Comparison of ENCODE assay signal across 1 fruit fly cellular context in the genomic region with DNA sequence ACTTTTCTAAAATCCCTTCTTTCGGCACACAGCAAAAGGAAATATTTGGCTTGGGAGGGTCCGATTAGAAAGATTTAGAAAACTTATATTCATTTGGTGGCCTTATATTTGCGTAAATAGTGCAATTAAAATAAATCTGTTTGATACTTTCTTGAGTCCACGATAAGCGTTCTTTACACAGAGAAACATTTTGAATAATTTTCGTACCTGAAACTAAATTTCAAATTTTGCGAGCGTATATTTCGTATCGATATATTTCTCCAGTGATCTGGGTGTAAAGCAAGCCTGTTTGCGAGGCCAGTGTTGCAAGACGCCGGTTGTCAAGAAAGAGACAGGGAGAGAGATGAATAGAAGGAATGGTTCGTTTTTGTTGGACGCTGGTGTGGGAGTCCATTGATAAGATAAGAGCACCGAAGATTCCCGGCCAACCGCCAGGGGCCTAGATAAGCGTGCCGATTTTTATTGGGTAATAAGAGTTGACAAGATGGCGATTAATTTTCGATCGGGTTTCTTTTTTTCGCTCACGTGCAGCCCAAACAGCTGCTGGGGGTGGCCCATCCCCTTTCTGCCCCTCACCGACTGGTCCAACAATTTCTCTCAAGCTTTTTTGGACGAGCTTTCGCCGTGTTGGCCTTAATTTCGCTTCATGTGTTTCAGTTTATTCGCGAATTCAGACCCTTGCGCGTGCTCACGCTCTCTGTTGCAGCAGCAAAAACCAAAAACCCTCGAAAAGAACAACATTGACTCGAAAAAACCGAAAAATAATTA.
TF ChIP-seq lines count a peak whose summit lies in the region.

A gene (plus strand): TSS at position 344 of the 768 bp plus-strand sequence.

TF ChIP-seq in whole organism, embryonic, 481 proteins besides CTCF, POLR2A, EP300 and RAD21 (continued from another document):
- TF ChIP-seq ewg (GFP tag; optimal IDR thresholded peaks at IDR 0.05; lab: Kevin White, UChicago), result peak; percentile 13
- TF ChIP-seq hb (GFP tag; IDR thresholded peaks at IDR 0.05; lab: Robert Waterston, UW; ENCODE audit: partially characterized antibody), result peak; percentile 63; the same call in 1 of the 3 replicates
- TF ChIP-seq D (optimal IDR thresholded peaks at IDR 0.05; lab: Kevin White, UChicago), result no peak
- TF ChIP-seq D (GFP tag; optimal IDR thresholded peaks at IDR 0.05; lab: Kevin White, UChicago), result no peak
- peak; percentile 90 for TF ChIP-seq Med (GFP tag; lab: Kevin White, UChicago)
- no peak for TF ChIP-seq CG15601 (tag; optimal IDR thresholded peaks at IDR 0.05; lab: Kevin White, UChicago)
- TF ChIP-seq NfI (GFP tag; optimal IDR thresholded peaks at IDR 0.05; lab: Kevin White, UChicago), result peak; percentile 58
- TF ChIP-seq CG34224 (GFP tag; IDR thresholded peaks at IDR 0.05; lab: Robert Waterston, UW; ENCODE audit: partially characterized antibody), result peak; percentile 62; the same call in 2 of the 3 replicates
- TF ChIP-seq CG3163 (GFP tag; optimal IDR thresholded peaks at IDR 0.05; lab: Kevin White, UChicago), result peak; percentile 4
- TF ChIP-seq CG8388 (GFP tag; optimal IDR thresholded peaks at IDR 0.05; lab: Kevin White, UChicago), result no peak
- peak; percentile 18 for TF ChIP-seq chn (GFP tag; optimal IDR thresholded peaks at IDR 0.05; lab: Kevin White, UChicago)
- peak; percentile 85 for TF ChIP-seq Sry-δ (GFP tag; optimal IDR thresholded peaks at IDR 0.05; lab: Kevin White, UChicago)
- no peak for TF ChIP-seq Hr78 (GFP tag; optimal IDR thresholded peaks at IDR 0.05; lab: Kevin White, UChicago)
- TF ChIP-seq CG9932 (GFP tag; IDR thresholded peaks at IDR 0.05; lab: Robert Waterston, UW), result peak; percentile 67
- TF ChIP-seq Hr3 (GFP tag; optimal IDR thresholded peaks at IDR 0.05; lab: Kevin White, UChicago), result peak; percentile 11
- no peak for TF ChIP-seq ssp (GFP tag; IDR thresholded peaks at IDR 0.05; lab: Robert Waterston, UW)
- TF ChIP-seq Drgx (GFP tag; IDR thresholded peaks at IDR 0.05; lab: Robert Waterston, UW), result no peak
- no peak for TF ChIP-seq da (GFP tag; optimal IDR thresholded peaks at IDR 0.05; lab: Kevin White, UChicago)
- no peak for TF ChIP-seq Bdp1 (GFP tag; optimal IDR thresholded peaks at IDR 0.05; lab: Kevin White, UChicago)
- peak; percentile 0 for TF ChIP-seq CG10209 (GFP tag; optimal IDR thresholded peaks at IDR 0.05; lab: Kevin White, UChicago)
- no peak for TF ChIP-seq ap (GFP tag; IDR thresholded peaks at IDR 0.05; lab: Robert Waterston, UW)
- TF ChIP-seq luna (GFP tag; optimal IDR thresholded peaks at IDR 0.05; lab: Kevin White, UChicago), result no peak
- TF ChIP-seq Max (GFP tag; optimal IDR thresholded peaks at IDR 0.05; lab: Kevin White, UChicago), result peak; percentile 2
- TF ChIP-seq CG12104 (GFP tag; optimal IDR thresholded peaks at IDR 0.05; lab: Kevin White, UChicago), result peak; percentile 5
- no peak for TF ChIP-seq CG7839 (tag; optimal IDR thresholded peaks at IDR 0.05; lab: Kevin White, UChicago)
